Fruit fly (Drosophila melanogaster): ENCODE data around the gene Epg5.

DNA sequence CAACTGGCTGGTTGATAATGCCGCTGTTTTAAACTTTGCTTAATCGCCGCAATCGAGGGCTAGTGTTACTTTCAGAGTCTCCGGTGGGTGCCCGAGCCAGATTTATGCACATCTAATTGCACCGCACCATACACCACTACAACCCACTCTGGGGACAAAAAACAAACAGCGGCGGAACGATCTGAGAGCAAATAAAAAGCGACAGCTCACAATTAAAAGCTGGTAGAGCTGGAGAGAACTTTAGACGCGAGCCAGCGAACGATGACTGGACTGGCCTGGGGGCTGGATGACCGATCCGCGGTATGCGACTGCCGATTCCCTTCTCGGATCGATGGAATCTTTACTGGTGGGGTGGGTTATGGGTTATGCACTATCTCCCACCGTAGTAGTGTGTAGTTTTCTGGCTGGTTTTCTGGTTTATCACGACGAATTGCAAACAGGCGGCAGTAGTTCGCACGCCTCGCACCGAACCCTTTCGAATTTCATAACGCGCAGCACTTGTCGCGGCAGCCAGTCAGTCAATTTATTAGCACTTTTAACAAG lies 19.2 kb downstream of the Epg5 start:
- TF ChIP-seq Hr78 (GFP tag; optimal IDR thresholded peaks at IDR 0.05) (no peak), Myc (optimal IDR thresholded peaks at IDR 0.05) (no peak), Hr83 (GFP tag; optimal IDR thresholded peaks at IDR 0.05; ENCODE audit: poor library complexity, severe bottlenecking) (no peak), h (GFP tag; optimal IDR thresholded peaks at IDR 0.05) (no peak)

Measured in whole organism, wandering third instar larva.